Worm (Caenorhabditis elegans) whole organism, midembryonic: ENCODE data around the gene fbxc-33.
"Not testable (repeated sequence)": the region's sequence is repeated elsewhere in the genome, so short reads cannot be mapped to it uniquely, and the experiment has no call there.

Experiments
- T22C8.4 ChIP-seq: fragments of 200-800 bp; sonication (Bioruptor generic); IDR thresholded peaks from 2 replicates; pipeline ENCODE4 v1.3.6; 2022; ENCODE audit warnings: missing genetic modification characterization, missing compliant biosample characterization
- cog-1 ChIP-seq: sonication (generic microtip); optimal IDR thresholded peaks from 2 replicates; lab custom pipeline; 2016; ENCODE audit warnings: missing genetic modification characterization, missing compliant biosample characterization
- flt-1 ChIP-seq: fragments of 200-800 bp; sonication (Bioruptor generic); IDR thresholded peaks from 2 replicates; pipeline ENCODE4 v1.3.6; 2022; ENCODE audit warnings: missing genetic modification characterization, missing compliant biosample characterization
- klf-2 ChIP-seq: fragments of 200-800 bp; sonication (Bioruptor generic); conservative IDR thresholded peaks from 2 replicates; pipeline ENCODE4 v1.3.6; 2022; ENCODE audit warnings: missing genetic modification reagents, missing genetic modification characterization, missing compliant biosample characterization
- med-1 ChIP-seq: sonication (generic microtip); optimal IDR thresholded peaks from 2 replicates; lab custom pipeline; 2017; ENCODE audit warnings: missing genetic modification characterization, mild to moderate bottlenecking, missing compliant biosample characterization, antibody characterized with exemption, missing genetic modification reagents; ENCODE audit not compliant: insufficient read depth
- ref-1 ChIP-seq: fragments of 200-800 bp; sonication (Bioruptor generic); conservative IDR thresholded peaks from 2 replicates; pipeline ENCODE4 v1.3.6; 2022; ENCODE audit warnings: missing genetic modification reagents, missing genetic modification characterization, missing compliant biosample characterization
- tab-1 ChIP-seq: fragments of 200-800 bp; sonication (Bioruptor generic); IDR thresholded peaks from 2 replicates; pipeline ENCODE4 v1.3.6; 2022; ENCODE audit warnings: missing genetic modification characterization, missing compliant biosample characterization
- ztf-23 ChIP-seq: fragments of 200-800 bp; sonication (Bioruptor generic); IDR thresholded peaks from 2 replicates; pipeline ENCODE4 v1.3.6; 2022; ENCODE audit warnings: missing genetic modification reagents, missing genetic modification characterization, missing compliant biosample characterization
- ztf-29 ChIP-seq: fragments of 200-800 bp; sonication (Bioruptor generic); IDR thresholded peaks from 2 replicates; pipeline ENCODE4 v1.3.6; 2022; ENCODE audit warnings: missing genetic modification reagents, missing genetic modification characterization, missing compliant biosample characterization

The fbxc-33 gene

DNA sequence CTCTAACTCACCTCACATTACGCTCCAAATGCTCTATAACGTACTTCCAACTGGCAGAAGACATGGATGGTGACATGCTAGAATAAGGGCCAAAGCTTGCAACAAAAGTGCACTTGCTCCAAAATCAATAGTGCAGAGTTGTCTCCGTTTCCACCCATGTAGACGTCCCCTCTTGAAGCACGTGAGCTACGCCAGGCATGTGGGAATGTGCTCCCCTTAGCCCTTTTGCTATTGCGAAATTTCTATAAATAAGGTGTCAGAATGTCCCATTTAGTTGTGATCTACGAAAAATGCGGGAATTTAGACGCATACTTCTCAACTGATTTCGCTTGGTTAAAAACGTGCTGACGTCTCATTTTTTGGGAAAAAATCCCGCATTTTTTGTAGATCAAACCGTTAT, 36.9 kb downstream of the fbxc-33 start:
- no peak for TF ChIP-seq med-1

DNA sequence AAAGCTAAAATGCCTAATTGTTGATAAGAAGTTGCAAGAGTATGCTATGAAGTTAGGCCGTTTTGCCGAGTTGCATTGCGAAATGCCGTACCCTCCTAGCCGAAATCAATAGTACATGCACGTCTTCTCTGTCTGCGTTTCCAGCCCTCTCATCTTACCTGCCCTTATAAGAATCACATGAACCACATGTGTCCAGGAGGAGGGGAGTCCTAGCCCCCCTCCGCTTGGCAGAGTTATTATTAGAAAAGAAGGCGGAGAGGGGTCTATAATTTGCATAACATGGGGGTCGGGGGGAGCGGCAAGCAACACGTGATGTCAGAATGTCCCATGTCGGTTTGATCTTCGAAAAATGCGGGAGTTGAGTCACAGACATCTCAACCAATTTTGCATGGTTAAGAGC, 39.6 kb downstream of the fbxc-33 start:
- 0 out of 2 replicates have a peak, but pooled peaks have one; percentile 18 for TF ChIP-seq ztf-29
- no peak for TF ChIP-seq T22C8.4 (GFP tag; lab: Robert Waterston, UW)
- TF ChIP-seq flt-1 (GFP tag; lab: Robert Waterston, UW): peak; percentile 61; the same call in 1 of the 2 replicates
- TF ChIP-seq cog-1 (tag; lab: Kevin White, UChicago): no peak
- no peak for TF ChIP-seq tab-1 (GFP tag; lab: Robert Waterston, UW)

DNA sequence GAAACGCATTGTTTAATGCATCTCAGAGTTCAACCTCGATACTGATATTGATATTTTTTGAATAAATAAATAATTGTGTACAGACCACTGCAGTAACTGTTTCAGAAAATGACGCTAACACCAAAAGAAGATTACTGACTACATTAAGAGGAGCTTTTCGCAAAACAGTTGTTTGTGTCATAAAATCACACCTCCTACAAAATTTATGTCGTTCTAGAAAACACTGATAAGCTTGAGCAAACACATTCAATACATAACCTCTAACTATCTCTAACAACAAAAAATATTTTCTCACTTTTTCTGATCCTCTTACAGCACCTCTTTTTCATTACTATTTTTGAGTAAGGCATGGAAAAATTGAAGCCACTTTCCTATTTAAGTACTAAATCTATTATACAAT, 41.2 kb downstream of the fbxc-33 start, which contains the start of gene fbxc-7:
Gene fbxc-7 (plus strand): TSS at position 301 of the 400 bp plus-strand sequence.
- not testable (repeated sequence) for TF ChIP-seq cog-1 (tag; lab: Kevin White, UChicago); tab-1 (GFP tag; lab: Robert Waterston, UW); flt-1 (GFP tag; lab: Robert Waterston, UW)

DNA sequence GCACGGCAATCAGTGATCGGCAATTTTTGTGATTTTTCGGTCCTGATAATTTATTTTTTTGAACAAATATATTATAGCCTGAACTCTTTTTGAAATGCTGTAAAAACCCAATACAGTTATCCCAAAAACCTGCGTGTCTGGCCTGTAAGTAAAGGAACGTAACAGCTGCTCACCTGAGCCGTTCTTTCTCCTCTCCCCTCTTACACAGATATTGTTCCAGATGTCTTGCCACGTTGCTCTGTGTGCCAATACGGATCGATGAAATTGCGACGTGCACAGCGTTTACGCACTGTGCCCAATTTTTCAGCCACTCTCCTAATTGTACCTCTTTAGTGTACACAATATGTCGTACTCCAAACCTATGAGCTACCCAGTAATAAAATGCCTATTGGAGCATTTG, 45.1 kb downstream of the fbxc-33 start, which contains the start of gene sdz-4:
Gene sdz-4 (plus strand): TSS at position 301 of the 400 bp plus-strand sequence.
- TF ChIP-seq med-1: no peak
- TF ChIP-seq flt-1 (GFP tag; lab: Robert Waterston, UW): no peak
- TF ChIP-seq ztf-29: no peak
- TF ChIP-seq ztf-23 (GFP tag; lab: Robert Waterston, UW): no peak
- no peak for TF ChIP-seq klf-2 (GFP tag; lab: Robert Waterston, UW)
- TF ChIP-seq T22C8.4 (GFP tag; lab: Robert Waterston, UW): no peak
- TF ChIP-seq cog-1 (tag; lab: Kevin White, UChicago): no peak
- TF ChIP-seq tab-1 (GFP tag; lab: Robert Waterston, UW): no peak
- no peak for TF ChIP-seq ref-1 (GFP tag; lab: Robert Waterston, UW)

DNA sequence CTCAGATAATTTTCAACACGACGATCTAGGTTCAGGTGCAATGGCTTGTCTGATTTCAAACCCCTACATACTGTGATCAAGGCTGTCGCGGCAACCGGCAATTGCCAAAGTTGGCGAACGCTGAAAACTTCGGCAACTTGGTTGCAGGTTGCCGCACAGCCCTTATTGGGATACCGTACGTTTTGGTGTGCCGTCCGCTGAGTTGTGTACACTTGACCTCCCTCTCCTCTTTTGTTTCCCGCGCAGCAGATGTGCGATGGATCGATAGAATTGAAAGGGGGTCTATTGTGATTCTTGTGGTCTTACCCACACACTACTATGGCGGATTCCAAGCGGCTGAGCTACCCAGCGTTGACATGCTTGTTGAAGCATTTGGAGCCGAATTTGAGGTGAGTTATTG, 46.7 kb downstream of the fbxc-33 start, which contains the start of the genes C32B5.18 and C32B5.7:
Gene C32B5.18 (plus strand): TSS at position 301 of the 400 bp plus-strand sequence.
Gene C32B5.7 (plus strand): TSS at position 311 of the 400 bp plus-strand sequence.
- TF ChIP-seq cog-1 (tag; lab: Kevin White, UChicago) (no peak), ztf-23 (GFP tag; lab: Robert Waterston, UW) (no peak), T22C8.4 (GFP tag; lab: Robert Waterston, UW) (no peak), klf-2 (GFP tag; lab: Robert Waterston, UW) (no peak), flt-1 (GFP tag; lab: Robert Waterston, UW) (no peak), tab-1 (GFP tag; lab: Robert Waterston, UW) (no peak), ref-1 (GFP tag; lab: Robert Waterston, UW) (no peak), med-1 (no peak), ztf-29 (no peak)

DNA sequence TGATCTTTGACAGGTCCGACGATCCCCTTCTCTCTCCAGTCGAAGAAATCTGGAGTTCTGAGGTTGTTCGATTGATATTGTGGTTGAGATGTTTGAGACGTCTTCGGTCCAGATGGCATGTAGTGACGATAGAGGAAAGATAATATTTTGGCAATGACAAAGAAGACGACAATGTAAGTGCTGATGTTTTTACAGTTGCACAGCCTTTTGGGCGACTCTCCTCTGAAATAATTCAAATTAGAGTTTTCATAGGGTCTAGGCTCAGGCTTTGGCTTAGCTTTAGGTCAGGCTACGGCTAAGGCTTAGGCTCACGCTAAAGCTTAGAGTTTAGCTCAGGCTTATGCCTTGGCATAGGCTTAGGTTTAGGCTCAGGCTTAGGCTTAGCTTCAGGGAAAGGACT, 48.5 kb downstream of the fbxc-33 start, which contains the start of gene C32B5.13:
Gene C32B5.13 (minus strand): TSS at position 101 of the 400 bp plus-strand sequence.
- TF ChIP-seq T22C8.4 (GFP tag; lab: Robert Waterston, UW): no peak
- no peak for TF ChIP-seq cog-1 (tag; lab: Kevin White, UChicago)
- TF ChIP-seq ref-1 (GFP tag; lab: Robert Waterston, UW): no peak
- no peak for TF ChIP-seq flt-1 (GFP tag; lab: Robert Waterston, UW)
- no peak for TF ChIP-seq ztf-29
- TF ChIP-seq med-1: no peak
- TF ChIP-seq ztf-23 (GFP tag; lab: Robert Waterston, UW): no peak
- TF ChIP-seq klf-2 (GFP tag; lab: Robert Waterston, UW): no peak
- TF ChIP-seq tab-1 (GFP tag; lab: Robert Waterston, UW): no peak
